Worm (Caenorhabditis elegans): ENCODE results near the gene gst-30.

ce11 chrII:4941541-4942206, 6.8 kb upstream of the gst-30 start, which contains the start of gene ZK546.19:
- no peak for TF ChIP-seq Y53G8AR.9 (GFP tag; conservative IDR thresholded peaks at IDR 0.05)
- no peak for TF ChIP-seq F39B2.1 (GFP tag; IDR thresholded peaks at IDR 0.05)
- no peak for TF ChIP-seq ets-4 (GFP tag; optimal IDR thresholded peaks at IDR 0.05)
- TF ChIP-seq hlh-26 (GFP tag; conservative IDR thresholded peaks at IDR 0.05): no peak
- TF ChIP-seq madf-3 (GFP tag; IDR thresholded peaks at IDR 0.05): no peak
- TF ChIP-seq F52B5.7 (tag; optimal IDR thresholded peaks at IDR 0.05): no peak
- no peak for TF ChIP-seq unc-62 (GFP tag; optimal IDR thresholded peaks at IDR 0.05)

All from whole organism, young adult.